Fruit fly (Drosophila melanogaster) whole organism, embryonic: Measurements from ENCODE around the gene CG6325.

ENCODE experiments used
- Antp ChIP-seq: fragments of 200-800 bp; sonication (Bioruptor generic); optimal IDR thresholded peaks from 3 replicates; lab custom pipeline; 2016; ENCODE audit warnings: missing biosample characterization, missing genetic modification characterization
- Asciz ChIP-seq: fragments of 200-800 bp; sonication (Bioruptor generic); optimal IDR thresholded peaks from 2 replicates; lab custom pipeline; 2017; ENCODE audit warnings: missing biosample characterization, mild to moderate bottlenecking, missing genetic modification characterization, missing genetic modification reagents
- Awh ChIP-seq: fragments of 200-800 bp; sonication (Bioruptor generic); IDR thresholded peaks from 2 replicates; pipeline ENCODE4, ENCODE4 v1.3.6; 2022; ENCODE audit warnings: missing biosample characterization, missing genetic modification characterization
- Bdp1 ChIP-seq: fragments of 200-800 bp; sonication (Bioruptor generic); optimal IDR thresholded peaks from 3 replicates; lab custom pipeline; 2016; ENCODE audit warnings: missing biosample characterization, missing genetic modification characterization
- CG1024 ChIP-seq: fragments of 200-800 bp; sonication (Bioruptor generic); IDR thresholded peaks from 2 replicates; pipeline ENCODE4 v1.3.6; 2022; ENCODE audit warnings: missing biosample characterization, missing genetic modification characterization
- CG10959 ChIP-seq: fragments of 200-800 bp; sonication (Bioruptor generic); IDR thresholded peaks from 2 replicates; pipeline ENCODE4 v1.3.6; 2022; ENCODE audit warnings: missing biosample characterization, missing genetic modification characterization
- CG11093 ChIP-seq: fragments of 200-800 bp; sonication (Bioruptor generic); IDR thresholded peaks from 3 replicates; pipeline ENCODE4 v1.3.6; 2022; ENCODE audit warnings: missing biosample characterization, missing genetic modification characterization
- CG11504 ChIP-seq: fragments of 200-800 bp; sonication (Bioruptor generic); optimal IDR thresholded peaks from 3 replicates; lab custom pipeline; 2019; ENCODE audit warnings: missing biosample characterization, mild to moderate bottlenecking, missing genetic modification characterization, moderate library complexity
- CG12104 ChIP-seq: fragments of 200-800 bp; sonication (Bioruptor generic); optimal IDR thresholded peaks from 3 replicates; lab custom pipeline; 2016; ENCODE audit warnings: missing biosample characterization, missing genetic modification characterization
- CG12219 ChIP-seq: fragments of 200-800 bp; sonication (Bioruptor generic); optimal IDR thresholded peaks from 3 replicates; lab custom pipeline; 2018; ENCODE audit warnings: missing biosample characterization, mild to moderate bottlenecking, missing genetic modification characterization
- CG12942 ChIP-seq: fragments of 200-800 bp; sonication (Bioruptor generic); optimal IDR thresholded peaks from 3 replicates; lab custom pipeline; 2016; ENCODE audit warnings: missing biosample characterization, missing genetic modification characterization
- CG2875 ChIP-seq: fragments of 200-800 bp; sonication (Bioruptor generic); optimal IDR thresholded peaks from 2 replicates; lab custom pipeline; 2017; ENCODE audit warnings: missing biosample characterization, mild to moderate bottlenecking, missing genetic modification characterization, missing genetic modification reagents
- CG3995 ChIP-seq: fragments of 200-800 bp; sonication (Bioruptor generic); optimal IDR thresholded peaks from 3 replicates; lab custom pipeline; 2016; ENCODE audit warnings: missing biosample characterization, missing genetic modification characterization
- CG4328 ChIP-seq: fragments of 200-800 bp; sonication (Bioruptor generic); optimal IDR thresholded peaks from 3 replicates; lab custom pipeline; 2017; ENCODE audit warnings: missing biosample characterization, missing genetic modification reagents, missing genetic modification characterization
- CG6765 ChIP-seq: fragments of 200-800 bp; sonication (Bioruptor generic); optimal IDR thresholded peaks from 3 replicates; lab custom pipeline; 2017; ENCODE audit warnings: missing biosample characterization, mild to moderate bottlenecking, missing genetic modification characterization
- CG7987 ChIP-seq: fragments of 200-800 bp; sonication (Bioruptor generic); optimal IDR thresholded peaks from 2 replicates; lab custom pipeline; 2018; ENCODE audit warnings: missing biosample characterization, mild to moderate bottlenecking, missing genetic modification characterization, moderate library complexity
- CG8924 ChIP-seq: fragments of 200-800 bp; optimal IDR thresholded peaks from 3 replicates; lab custom pipeline; 2019; ENCODE audit warnings: missing biosample characterization, mild to moderate bottlenecking, missing genetic modification characterization, moderate library complexity
- CG9797 ChIP-seq: fragments of 200-800 bp; sonication (Bioruptor generic); optimal IDR thresholded peaks from 3 replicates; lab custom pipeline; 2018; ENCODE audit warnings: missing biosample characterization, mild to moderate bottlenecking, missing genetic modification characterization
- CG9876 ChIP-seq: fragments of 200-800 bp; sonication (Bioruptor generic); optimal IDR thresholded peaks from 2 replicates; lab custom pipeline; 2016; ENCODE audit warnings: missing biosample characterization, missing genetic modification characterization
- D ChIP-seq, 2 experiments: fragments of 200-800 bp in 1 of 2; fragments of >200 bp in 1 of 2; sonication (Bioruptor generic) in 1 of 2; optimal IDR thresholded peaks; 2 replicates in 1 of 2; 3 replicates in 1 of 2; lab custom pipeline; 2017; ENCODE audit warnings: mild to moderate bottlenecking in 1 of 2, missing biosample characterization in 1 of 2, missing genetic modification characterization in 1 of 2, missing genetic modification reagents in 1 of 2
- Dfd ChIP-seq, 2 experiments: fragments of >200 bp; optimal IDR thresholded peaks; 2 replicates each; lab custom pipeline; 2017; ENCODE audit warnings: missing biosample characterization in 2 of 2, missing genetic modification characterization in 2 of 2
- Dip3 ChIP-seq: fragments of 200-800 bp; sonication (Bioruptor generic); optimal IDR thresholded peaks from 3 replicates; lab custom pipeline; 2016; ENCODE audit warnings: missing biosample characterization, missing genetic modification characterization
- Ets97D ChIP-seq: fragments of 200-800 bp; sonication (Bioruptor generic); optimal IDR thresholded peaks from 3 replicates; lab custom pipeline; 2016; ENCODE audit warnings: missing biosample characterization, missing genetic modification characterization
- MESR4 ChIP-seq: fragments of 200-800 bp; sonication (Bioruptor generic); optimal IDR thresholded peaks from 2 replicates; lab custom pipeline; 2018; ENCODE audit warnings: missing biosample characterization, mild to moderate bottlenecking, missing genetic modification characterization, moderate library complexity
- Ssrp ChIP-seq: fragments of 200-800 bp; sonication (Bioruptor generic); optimal IDR thresholded peaks from 2 replicates; lab custom pipeline; 2018; ENCODE audit warnings: missing biosample characterization, mild to moderate bottlenecking, missing genetic modification characterization, moderate library complexity
- TFAM ChIP-seq: fragments of 200-800 bp; sonication (Bioruptor generic); optimal IDR thresholded peaks from 2 replicates; lab custom pipeline; 2017; ENCODE audit warnings: missing biosample characterization, missing genetic modification characterization, inconsistent platforms
- ato ChIP-seq: fragments of 200-800 bp; sonication (Bioruptor generic); IDR thresholded peaks from 2 replicates; pipeline ENCODE4 v1.3.6; 2022; ENCODE audit warnings: missing biosample characterization, missing genetic modification characterization; ENCODE audit not compliant: partially characterized antibody
- cad ChIP-seq: fragments of >200 bp; optimal IDR thresholded peaks from 2 replicates; lab custom pipeline; 2017; ENCODE audit warnings: missing biosample characterization, missing genetic modification characterization
- croc ChIP-seq: fragments of 200-800 bp; sonication (Bioruptor generic); conservative IDR thresholded peaks from 3 replicates; pipeline ENCODE4 v1.3.6; 2022; ENCODE audit warnings: missing biosample characterization, missing genetic modification characterization
- dmrt99B ChIP-seq: fragments of 200-800 bp; sonication (Bioruptor generic); optimal IDR thresholded peaks from 2 replicates; lab custom pipeline; 2018; ENCODE audit warnings: missing biosample characterization, mild to moderate bottlenecking, missing genetic modification characterization, moderate library complexity
- exex ChIP-seq: fragments of 200-800 bp; sonication (Bioruptor generic); optimal IDR thresholded peaks from 4 replicates; lab custom pipeline; 2018; ENCODE audit warnings: missing biosample characterization, mild to moderate bottlenecking, missing genetic modification characterization, moderate library complexity
- fd96Cb ChIP-seq: fragments of 200-800 bp; sonication (Bioruptor generic); optimal IDR thresholded peaks from 2 replicates; lab custom pipeline; 2018; ENCODE audit warnings: missing biosample characterization, mild to moderate bottlenecking, missing genetic modification characterization, moderate library complexity
- fu2 ChIP-seq: fragments of 200-800 bp; sonication (Bioruptor generic); optimal IDR thresholded peaks from 2 replicates; lab custom pipeline; 2016; ENCODE audit warnings: missing biosample characterization, missing genetic modification characterization
- grau ChIP-seq: fragments of 200-800 bp; optimal IDR thresholded peaks from 3 replicates; lab custom pipeline; 2019; ENCODE audit warnings: missing biosample characterization, mild to moderate bottlenecking, missing genetic modification characterization, moderate library complexity
- ind ChIP-seq: fragments of 200-800 bp; sonication (Bioruptor generic); optimal IDR thresholded peaks from 3 replicates; lab custom pipeline; 2016; ENCODE audit warnings: missing biosample characterization, missing genetic modification characterization
- jigr1 ChIP-seq: fragments of 200-800 bp; sonication (Bioruptor generic); IDR thresholded peaks from 3 replicates; pipeline ENCODE4 v1.3.6; 2022; ENCODE audit warnings: missing biosample characterization, missing genetic modification characterization
- knrl ChIP-seq: fragments of 200-800 bp; sonication (Bioruptor generic); IDR thresholded peaks from 3 replicates; pipeline ENCODE4 v1.3.6; 2022; ENCODE audit warnings: missing biosample characterization, missing genetic modification characterization; ENCODE audit not compliant: partially characterized antibody
- mld ChIP-seq: fragments of 200-800 bp; sonication (Bioruptor generic); IDR thresholded peaks from 3 replicates; pipeline ENCODE4 v1.3.6; 2022; ENCODE audit warnings: missing biosample characterization, missing genetic modification characterization; ENCODE audit not compliant: partially characterized antibody
- nerfin-1 ChIP-seq: fragments of 200-800 bp; sonication (Bioruptor generic); optimal IDR thresholded peaks from 3 replicates; lab custom pipeline; 2019; ENCODE audit warnings: missing biosample characterization, mild to moderate bottlenecking, missing genetic modification characterization, moderate library complexity
- otp ChIP-seq: fragments of 200-800 bp; sonication (Bioruptor generic); IDR thresholded peaks from 3 replicates; pipeline ENCODE4, ENCODE4 v1.3.6; 2022; ENCODE audit warnings: missing biosample characterization, missing genetic modification characterization
- p53 ChIP-seq: fragments of 200-800 bp; sonication (Bioruptor generic); optimal IDR thresholded peaks from 2 replicates; lab custom pipeline; 2016; ENCODE audit warnings: missing biosample characterization, missing genetic modification characterization
- rib ChIP-seq: fragments of 200-800 bp; sonication (Bioruptor generic); IDR thresholded peaks from 2 replicates; pipeline ENCODE4 v1.3.6; 2022; ENCODE audit warnings: missing biosample characterization, missing genetic modification characterization
- sd ChIP-seq: fragments of 200-800 bp; sonication (Bioruptor generic); optimal IDR thresholded peaks from 3 replicates; lab custom pipeline; 2018; ENCODE audit warnings: missing biosample characterization, mild to moderate bottlenecking, missing genetic modification characterization, moderate library complexity
- shn ChIP-seq: fragments of 200-800 bp; sonication (Bioruptor generic); optimal IDR thresholded peaks from 3 replicates; lab custom pipeline; 2016; ENCODE audit warnings: missing biosample characterization, missing genetic modification characterization
- sim ChIP-seq: fragments of 200-800 bp; sonication (Bioruptor generic); IDR thresholded peaks from 2 replicates; pipeline ENCODE4 v1.3.6; 2022; ENCODE audit warnings: missing biosample characterization, missing genetic modification characterization
- sqz ChIP-seq: fragments of 200-800 bp; sonication (Bioruptor generic); optimal IDR thresholded peaks from 3 replicates; lab custom pipeline; 2018; ENCODE audit warnings: missing biosample characterization, mild to moderate bottlenecking, missing genetic modification characterization
- trem ChIP-seq: fragments of 200-800 bp; optimal IDR thresholded peaks from 3 replicates; lab custom pipeline; 2019; ENCODE audit warnings: missing biosample characterization, mild to moderate bottlenecking, missing genetic modification characterization, moderate library complexity
- usp ChIP-seq: fragments of >200 bp; optimal IDR thresholded peaks from 2 replicates; lab custom pipeline; 2017; ENCODE audit warnings: missing biosample characterization, missing genetic modification characterization
- z ChIP-seq: fragments of 200-800 bp; sonication (Bioruptor generic); IDR thresholded peaks from 3 replicates; pipeline ENCODE4 v1.3.6; 2022; ENCODE audit warnings: missing biosample characterization, missing genetic modification characterization

Gene CG6325

DNA sequence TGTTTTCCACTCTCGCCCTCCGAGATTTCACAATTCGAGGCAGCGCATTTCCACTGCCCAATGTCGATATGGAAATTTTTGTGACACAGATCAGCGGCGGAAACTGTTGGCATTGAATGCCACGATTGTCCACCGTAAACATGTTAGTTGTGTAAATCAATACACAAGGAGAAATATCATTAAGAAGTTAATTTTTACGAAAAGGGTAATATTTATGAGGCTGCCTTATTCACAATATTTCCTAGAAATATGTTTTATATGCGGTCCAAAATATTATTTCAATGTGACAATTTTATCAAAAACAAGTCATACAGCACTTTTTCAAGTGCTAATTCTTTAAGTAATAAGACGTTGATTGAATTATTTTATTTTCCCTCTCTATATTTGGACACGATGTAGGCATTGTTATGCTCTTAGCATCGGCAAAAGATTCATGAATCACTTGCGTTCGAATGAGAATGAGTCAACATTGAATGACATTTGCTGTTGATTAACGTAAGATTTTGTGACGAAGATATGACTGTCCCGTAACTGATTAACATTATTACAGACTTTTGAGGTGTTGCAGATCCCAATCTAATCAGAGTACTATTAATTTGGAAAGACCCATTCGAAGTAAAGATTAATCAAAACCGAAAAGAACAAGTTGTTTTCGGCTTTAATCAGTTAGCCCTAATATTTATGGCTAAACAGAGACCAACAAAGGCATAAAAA is 13.3 kb downstream of the CG6325 start (continued):
- TF ChIP-seq cad (GFP tag; lab: Kevin White, UChicago) (no peak), CG3995 (no peak), Bdp1 (GFP tag; lab: Kevin White, UChicago) (no peak), nerfin-1 (peak; percentile 13), CG12219 (peak; percentile 89), Dip3 (peak; percentile 45), grau (peak; percentile 85), exex (tag; lab: Kevin White, UChicago) (no peak), trem (tag; lab: Kevin White, UChicago) (peak; percentile 16), CG4328 (GFP tag; lab: Kevin White, UChicago) (no peak), Ets97D (GFP tag; lab: Kevin White, UChicago) (peak; percentile 44), CG7987 (GFP tag; lab: Kevin White, UChicago) (no peak), knrl (GFP tag; lab: Robert Waterston, UW) (no peak), CG9876 (no peak), CG6765 (GFP tag; lab: Kevin White, UChicago) (peak; percentile 64), CG12942 (peak; percentile 68), shn (peak; percentile 43), sim (GFP tag; lab: Robert Waterston, UW) (peak; percentile 70; the same call in 1 of the 2 replicates), z (GFP tag; lab: Robert Waterston, UW) (no peak), MESR4 (GFP tag; lab: Kevin White, UChicago) (no peak), ind (GFP tag; lab: Kevin White, UChicago) (peak; percentile 75), CG10959 (GFP tag; lab: Robert Waterston, UW) (peak; percentile 45; the same call in 1 of the 2 replicates), sqz (GFP tag; lab: Kevin White, UChicago) (peak; percentile 24), fu2 (peak; percentile 66), mld (GFP tag; lab: Robert Waterston, UW) (no peak), otp (GFP tag; lab: Robert Waterston, UW) (peak; percentile 73; the same call in 1 of the 3 replicates), CG1024 (GFP tag; lab: Robert Waterston, UW) (0 out of 2 replicates have a peak, but pooled peaks have one; percentile 58), Awh (GFP tag; lab: Robert Waterston, UW) (peak; percentile 82), Dfd (GFP tag; optimal IDR thresholded peaks at IDR 0.05; lab: Kevin White, UChicago) (no peak), Ssrp (tag; lab: Kevin White, UChicago) (peak; percentile 69), ato (GFP tag; lab: Robert Waterston, UW) (no peak), jigr1 (no peak), croc (GFP tag; lab: Robert Waterston, UW) (peak; percentile 26; the same call in 1 of the 3 replicates), D (optimal IDR thresholded peaks at IDR 0.05; lab: Kevin White, UChicago) (no peak), D (GFP tag; optimal IDR thresholded peaks at IDR 0.05; lab: Kevin White, UChicago) (peak; percentile 45), CG9797 (GFP tag; lab: Kevin White, UChicago) (no peak), CG8924 (tag; lab: Kevin White, UChicago) (peak; percentile 87), Asciz (GFP tag; lab: Kevin White, UChicago) (peak; percentile 46), Antp (GFP tag; lab: Kevin White, UChicago) (peak; percentile 46), dmrt99B (tag; lab: Kevin White, UChicago) (peak; percentile 87), CG2875 (peak; percentile 66), p53 (no peak), CG11093 (peak; percentile 58; the same call in 2 of the 3 replicates), usp (no peak), rib (GFP tag; lab: Robert Waterston, UW) (peak; percentile 75; the same call in 1 of the 2 replicates), TFAM (peak; percentile 23), sd (tag; lab: Kevin White, UChicago) (peak; percentile 83), CG12104 (peak; percentile 55), CG11504 (peak; percentile 86), fd96Cb (tag; lab: Kevin White, UChicago) (peak; percentile 78)
